Fruit fly (Drosophila melanogaster) whole organism, embryonic: ENCODE measurements around the gene CG7379.

Experiments
- Bdp1 ChIP-seq: fragments of 200-800 bp; sonication (Bioruptor generic); optimal IDR thresholded peaks from 3 replicates; lab custom pipeline; 2016; ENCODE audit warnings: missing biosample characterization, missing genetic modification characterization
- CG10366 ChIP-seq: fragments of 200-800 bp; sonication (Bioruptor generic); IDR thresholded peaks from 2 replicates; pipeline ENCODE4 v1.3.6; 2022; ENCODE audit warnings: missing biosample characterization, missing genetic modification characterization
- CG11247 ChIP-seq: fragments of 200-800 bp; sonication (Bioruptor generic); IDR thresholded peaks from 2 replicates; pipeline ENCODE4 v1.3.6; 2022; ENCODE audit warnings: missing biosample characterization, missing genetic modification characterization
- CG12219 ChIP-seq: fragments of 200-800 bp; sonication (Bioruptor generic); optimal IDR thresholded peaks from 3 replicates; lab custom pipeline; 2018; ENCODE audit warnings: missing biosample characterization, mild to moderate bottlenecking, missing genetic modification characterization
- CG12299 ChIP-seq: fragments of 200-800 bp; sonication (Bioruptor generic); optimal IDR thresholded peaks from 2 replicates; lab custom pipeline; 2018; ENCODE audit warnings: missing biosample characterization, mild to moderate bottlenecking, missing genetic modification characterization
- CG14014 ChIP-seq: fragments of 200-800 bp; sonication (Bioruptor generic); IDR thresholded peaks from 2 replicates; pipeline ENCODE4 v1.3.6; 2022; ENCODE audit warnings: missing biosample characterization, missing genetic modification characterization
- CG17612 ChIP-seq: fragments of 200-800 bp; sonication (Bioruptor generic); IDR thresholded peaks from 2 replicates; pipeline ENCODE4 v1.3.6; 2022; ENCODE audit warnings: missing biosample characterization, missing genetic modification characterization
- CG3407 ChIP-seq: fragments of 200-800 bp; sonication (Bioruptor generic); optimal IDR thresholded peaks from 2 replicates; lab custom pipeline; 2018; ENCODE audit warnings: missing biosample characterization, mild to moderate bottlenecking, missing genetic modification characterization
- CG3726 ChIP-seq: fragments of 200-800 bp; sonication (Bioruptor generic); IDR thresholded peaks from 3 replicates; pipeline ENCODE4, ENCODE4 v1.3.6; 2022; ENCODE audit warnings: missing biosample characterization, missing genetic modification characterization
- CG6175 ChIP-seq: fragments of 200-800 bp; sonication (Bioruptor generic); IDR thresholded peaks from 3 replicates; pipeline ENCODE4 v1.3.6; 2022; ENCODE audit warnings: missing biosample characterization, missing genetic modification characterization
- CG6689 ChIP-seq: fragments of 200-800 bp; sonication (Bioruptor generic); IDR thresholded peaks from 2 replicates; pipeline ENCODE4 v1.3.6; 2022; ENCODE audit warnings: missing biosample characterization, missing genetic modification characterization
- CG7357 ChIP-seq: fragments of 200-800 bp; sonication (Bioruptor generic); IDR thresholded peaks from 3 replicates; pipeline ENCODE4 v1.3.6; 2022; ENCODE audit warnings: missing biosample characterization, missing genetic modification characterization
- CG8765 ChIP-seq: fragments of 200-800 bp; sonication (Bioruptor generic); IDR thresholded peaks from 2 replicates; pipeline ENCODE4 v1.3.6; 2022; ENCODE audit warnings: missing biosample characterization, missing genetic modification characterization
- CG9797 ChIP-seq: fragments of 200-800 bp; sonication (Bioruptor generic); optimal IDR thresholded peaks from 3 replicates; lab custom pipeline; 2018; ENCODE audit warnings: missing biosample characterization, mild to moderate bottlenecking, missing genetic modification characterization
- Chrac-16 ChIP-seq: fragments of 200-800 bp; sonication (Bioruptor generic); optimal IDR thresholded peaks from 3 replicates; lab custom pipeline; 2016; ENCODE audit warnings: missing biosample characterization, missing genetic modification characterization
- Dek ChIP-seq: fragments of 200-800 bp; sonication (Bioruptor generic); optimal IDR thresholded peaks from 3 replicates; lab custom pipeline; 2019; ENCODE audit warnings: missing biosample characterization, mild to moderate bottlenecking, missing genetic modification characterization, moderate library complexity
- Dip2 ChIP-seq: fragments of 200-800 bp; sonication (Bioruptor generic); IDR thresholded peaks from 2 replicates; pipeline ENCODE4 v1.3.6; 2022; ENCODE audit warnings: missing biosample characterization, missing genetic modification characterization
- Dip3 ChIP-seq: fragments of 200-800 bp; sonication (Bioruptor generic); optimal IDR thresholded peaks from 3 replicates; lab custom pipeline; 2016; ENCODE audit warnings: missing biosample characterization, missing genetic modification characterization
- Fer2 ChIP-seq: fragments of 200-800 bp; sonication (Bioruptor generic); optimal IDR thresholded peaks from 2 replicates; lab custom pipeline; 2018; ENCODE audit warnings: missing biosample characterization, mild to moderate bottlenecking, missing genetic modification characterization, moderate library complexity
- Gsc ChIP-seq: fragments of 200-800 bp; sonication (Bioruptor generic); IDR thresholded peaks from 2 replicates; pipeline ENCODE4 v1.3.6; 2022; ENCODE audit warnings: missing biosample characterization, missing genetic modification characterization
- Lim3 ChIP-seq: fragments of 200-800 bp; sonication (Bioruptor generic); IDR thresholded peaks from 2 replicates; pipeline ENCODE4 v1.3.6; 2022; ENCODE audit warnings: missing biosample characterization, missing genetic modification characterization
- Mad ChIP-seq: fragments of 200-800 bp; sonication (Bioruptor generic); optimal IDR thresholded peaks from 2 replicates; lab custom pipeline; 2016; ENCODE audit warnings: missing biosample characterization, missing genetic modification characterization
- NK7.1 ChIP-seq: fragments of 200-800 bp; sonication (Bioruptor generic); optimal IDR thresholded peaks from 3 replicates; lab custom pipeline; 2016; ENCODE audit warnings: missing biosample characterization, missing genetic modification characterization
- Nf-YB ChIP-seq: fragments of 200-800 bp; sonication (Bioruptor generic); optimal IDR thresholded peaks from 3 replicates; lab custom pipeline; 2019; ENCODE audit warnings: missing biosample characterization, mild to moderate bottlenecking, missing genetic modification characterization, moderate library complexity
- Sox100B ChIP-seq: fragments of 200-800 bp; sonication (Bioruptor generic); optimal IDR thresholded peaks from 3 replicates; lab custom pipeline; 2018; ENCODE audit warnings: missing biosample characterization, mild to moderate bottlenecking, missing genetic modification characterization
- Taf1 ChIP-seq: fragments of 200-800 bp; sonication (Bioruptor generic); IDR thresholded peaks from 2 replicates; pipeline ENCODE4 v1.3.6; 2022; ENCODE audit warnings: missing biosample characterization, missing genetic modification characterization
- Xbp1 ChIP-seq: fragments of 200-800 bp; sonication (Bioruptor generic); optimal IDR thresholded peaks from 3 replicates; lab custom pipeline; 2016; ENCODE audit warnings: missing biosample characterization, mild to moderate bottlenecking, missing genetic modification characterization
- YL-1 ChIP-seq: fragments of 200-800 bp; sonication (Bioruptor generic); optimal IDR thresholded peaks from 3 replicates; lab custom pipeline; 2017; ENCODE audit warnings: missing biosample characterization, mild to moderate bottlenecking, missing genetic modification characterization
- bowl ChIP-seq: fragments of 200-800 bp; sonication (Bioruptor generic); IDR thresholded peaks from 2 replicates; pipeline ENCODE4 v1.3.6; 2022; ENCODE audit warnings: missing biosample characterization, missing genetic modification characterization
- cato ChIP-seq: fragments of 200-800 bp; sonication (Bioruptor generic); optimal IDR thresholded peaks from 2 replicates; lab custom pipeline; 2016; ENCODE audit warnings: missing biosample characterization, missing genetic modification characterization, borderline replicate concordance
- caup ChIP-seq: fragments of 200-800 bp; sonication (Bioruptor generic); optimal IDR thresholded peaks from 3 replicates; lab custom pipeline; 2017; ENCODE audit warnings: missing biosample characterization, mild to moderate bottlenecking, missing genetic modification characterization, moderate library complexity; ENCODE audit not compliant: severe bottlenecking
- chm ChIP-seq: fragments of 200-800 bp; sonication (Bioruptor generic); IDR thresholded peaks from 2 replicates; pipeline ENCODE4 v1.3.6; 2022; ENCODE audit warnings: missing biosample characterization, missing genetic modification characterization
- crp ChIP-seq, 2 experiments: fragments of 200-800 bp; sonication (Bioruptor generic); optimal IDR thresholded peaks; 2 replicates in 1 of 2; 3 replicates in 1 of 2; lab custom pipeline; 2017; ENCODE audit warnings: missing biosample characterization in 2 of 2, missing genetic modification characterization in 2 of 2, mild to moderate bottlenecking in 1 of 2, moderate library complexity in 1 of 2
- cwo ChIP-seq: fragments of 200-800 bp; sonication (Bioruptor generic); optimal IDR thresholded peaks from 3 replicates; lab custom pipeline; 2017; ENCODE audit warnings: missing biosample characterization, missing genetic modification characterization, mild to moderate bottlenecking, moderate library complexity, missing genetic modification reagents
- dan ChIP-seq: fragments of 200-800 bp; sonication (Bioruptor generic); IDR thresholded peaks from 2 replicates; pipeline ENCODE4 v1.3.6; 2022; ENCODE audit warnings: missing biosample characterization, missing genetic modification characterization
- dm ChIP-seq: fragments of 200-800 bp; sonication (Bioruptor generic); optimal IDR thresholded peaks from 3 replicates; lab custom pipeline; 2016; ENCODE audit warnings: missing biosample characterization, missing genetic modification characterization
- exex ChIP-seq: fragments of 200-800 bp; sonication (Bioruptor generic); optimal IDR thresholded peaks from 4 replicates; lab custom pipeline; 2018; ENCODE audit warnings: missing biosample characterization, mild to moderate bottlenecking, missing genetic modification characterization, moderate library complexity
- fd3F ChIP-seq: fragments of 200-800 bp; sonication (Bioruptor generic); optimal IDR thresholded peaks from 2 replicates; lab custom pipeline; 2018; ENCODE audit warnings: missing biosample characterization, mild to moderate bottlenecking, missing genetic modification characterization, moderate library complexity
- fu2 ChIP-seq: fragments of 200-800 bp; sonication (Bioruptor generic); optimal IDR thresholded peaks from 2 replicates; lab custom pipeline; 2016; ENCODE audit warnings: missing biosample characterization, missing genetic modification characterization
- mam ChIP-seq: fragments of 200-800 bp; sonication (Bioruptor generic); optimal IDR thresholded peaks from 3 replicates; lab custom pipeline; 2016; ENCODE audit warnings: missing biosample characterization, missing genetic modification characterization
- pfk ChIP-seq: fragments of 200-800 bp; sonication (Bioruptor generic); optimal IDR thresholded peaks from 2 replicates; lab custom pipeline; 2018; ENCODE audit warnings: missing biosample characterization, mild to moderate bottlenecking, missing genetic modification characterization, moderate library complexity
- phol ChIP-seq: fragments of 200-800 bp; sonication (Bioruptor generic); optimal IDR thresholded peaks from 3 replicates; lab custom pipeline; 2018; ENCODE audit warnings: missing biosample characterization, mild to moderate bottlenecking, missing genetic modification characterization, moderate library complexity
- stc ChIP-seq: fragments of 200-800 bp; sonication (Bioruptor generic); IDR thresholded peaks from 2 replicates; pipeline ENCODE4 v1.3.6; 2022; ENCODE audit warnings: missing biosample characterization, missing genetic modification characterization
- sug ChIP-seq: fragments of 200-800 bp; optimal IDR thresholded peaks from 2 replicates; lab custom pipeline; 2019; ENCODE audit warnings: missing biosample characterization, mild to moderate bottlenecking, missing genetic modification characterization, moderate library complexity
- tgo ChIP-seq: fragments of 200-800 bp; sonication (Bioruptor generic); IDR thresholded peaks from 3 replicates; pipeline ENCODE4 v1.3.6; 2022; ENCODE audit warnings: missing biosample characterization, missing genetic modification characterization
- trh ChIP-seq: fragments of 200-800 bp; sonication (Bioruptor generic); optimal IDR thresholded peaks from 2 replicates; lab custom pipeline; 2016; ENCODE audit warnings: missing biosample characterization, missing genetic modification characterization
- tup ChIP-seq: fragments of 200-800 bp; sonication (Bioruptor generic); optimal IDR thresholded peaks from 2 replicates; lab custom pipeline; 2016; ENCODE audit warnings: missing biosample characterization, mild to moderate bottlenecking, missing genetic modification characterization, moderate library complexity
- twi ChIP-seq: fragments of 200-800 bp; optimal IDR thresholded peaks from 2 replicates; lab custom pipeline; 2019; ENCODE audit warnings: missing biosample characterization, mild to moderate bottlenecking, missing genetic modification characterization, moderate library complexity
- vfl ChIP-seq: fragments of 200-800 bp; sonication (Bioruptor generic); optimal IDR thresholded peaks from 2 replicates; lab custom pipeline; 2016; ENCODE audit warnings: missing biosample characterization, missing genetic modification characterization
- vnd ChIP-seq: fragments of 200-800 bp; sonication (Bioruptor generic); IDR thresholded peaks from 3 replicates; pipeline ENCODE4 v1.3.6; 2022; ENCODE audit warnings: missing biosample characterization, missing genetic modification characterization; ENCODE audit not compliant: partially characterized antibody
- vvl ChIP-seq: fragments of 200-800 bp; sonication (Bioruptor generic); IDR thresholded peaks from 2 replicates; pipeline ENCODE4 v1.3.6; 2022; ENCODE audit warnings: missing biosample characterization, missing genetic modification characterization

CG7379 gene

DNA sequence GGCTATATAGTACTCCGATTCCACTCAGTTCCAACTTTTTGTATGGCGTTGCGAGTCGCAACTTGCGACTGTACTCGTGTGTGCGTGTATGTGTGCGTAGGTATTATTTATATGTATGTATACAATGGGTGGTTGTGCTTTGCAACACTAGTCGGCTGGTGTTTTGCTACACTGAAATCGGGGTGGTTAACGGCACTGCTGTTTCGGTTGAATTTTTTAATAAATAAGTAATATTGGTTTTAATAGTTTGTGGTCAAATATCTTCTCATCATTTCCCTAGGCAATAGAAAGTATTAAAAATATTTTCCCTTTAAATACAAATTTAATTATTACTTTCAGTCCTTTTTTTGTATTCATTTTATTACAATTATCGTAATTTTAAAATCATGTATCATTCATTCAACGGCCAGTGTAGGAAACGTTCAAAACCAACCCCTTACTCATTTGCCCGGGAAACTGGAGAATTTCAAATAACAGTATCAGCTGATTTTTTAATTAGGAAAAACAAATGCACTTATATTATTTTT, at the start of gene CG7379 (continued):
- peak; percentile 57 for TF ChIP-seq Fer2 (tag; lab: Kevin White, UChicago)
- TF ChIP-seq dm, result peak; percentile 65
- peak; percentile 78 for TF ChIP-seq tgo
- peak in 1 of 2 experiments; percentile 76 for TF ChIP-seq crp (GFP tag; optimal IDR thresholded peaks at IDR 0.05; lab: Kevin White, UChicago)
- TF ChIP-seq Xbp1 (GFP tag; lab: Kevin White, UChicago), result peak; percentile 88
- TF ChIP-seq Dip2 (GFP tag; lab: Robert Waterston, UW), result no peak
- TF ChIP-seq bowl, result no peak
- TF ChIP-seq mam (GFP tag; lab: Kevin White, UChicago), result peak; percentile 89
- peak; percentile 83 for TF ChIP-seq cato (GFP tag; lab: Kevin White, UChicago)
- TF ChIP-seq CG6175 (GFP tag; lab: Robert Waterston, UW), result peak; percentile 71; the same call in 1 of the 3 replicates
- peak; percentile 45 for TF ChIP-seq CG8765 (GFP tag; lab: Robert Waterston, UW)
- TF ChIP-seq CG10366 (GFP tag; lab: Robert Waterston, UW), result peak; percentile 73
- no peak for TF ChIP-seq CG3726
- peak; percentile 81 for TF ChIP-seq phol (tag; lab: Kevin White, UChicago)
- TF ChIP-seq stc, result no peak
- peak; percentile 22 for TF ChIP-seq Nf-YB (GFP tag; lab: Kevin White, UChicago)
- TF ChIP-seq pfk, result peak; percentile 51
- TF ChIP-seq sug, result peak; percentile 84
- TF ChIP-seq CG3407 (GFP tag; lab: Kevin White, UChicago), result peak; percentile 72
- TF ChIP-seq fu2 (GFP tag; lab: Kevin White, UChicago), result peak; percentile 91
- 0 out of 3 replicates have a peak, but pooled peaks have one; percentile 33 for TF ChIP-seq CG7357 (GFP tag; lab: Robert Waterston, UW)
- peak; percentile 59 for TF ChIP-seq twi (tag; lab: Kevin White, UChicago)
- TF ChIP-seq trh (GFP tag; lab: Kevin White, UChicago), result peak; percentile 41
- peak; percentile 93 for TF ChIP-seq Dip3 (GFP tag; lab: Kevin White, UChicago)
- TF ChIP-seq exex, result peak; percentile 62
- no peak for TF ChIP-seq CG17612 (GFP tag; lab: Robert Waterston, UW)
- no peak for TF ChIP-seq vnd
- TF ChIP-seq tup (GFP tag; lab: Kevin White, UChicago), result peak; percentile 86
- no peak for TF ChIP-seq dan (GFP tag; lab: Robert Waterston, UW)
- TF ChIP-seq caup, result peak; percentile 93
- TF ChIP-seq Lim3, result no peak; the same call in 1 of the 2 replicates
- peak; percentile 3 for TF ChIP-seq CG12219 (GFP tag; lab: Kevin White, UChicago)
- peak; percentile 96 for TF ChIP-seq YL-1
- TF ChIP-seq Sox100B (GFP tag; lab: Kevin White, UChicago), result peak; percentile 80
- TF ChIP-seq CG12299, result peak; percentile 50
- TF ChIP-seq Chrac-16 (GFP tag; lab: Kevin White, UChicago), result peak; percentile 85
- TF ChIP-seq cwo, result peak; percentile 69
- peak; percentile 83 for TF ChIP-seq Mad (GFP tag; lab: Kevin White, UChicago)
- peak; percentile 30 for TF ChIP-seq NK7.1
- TF ChIP-seq CG9797 (GFP tag; lab: Kevin White, UChicago), result peak; percentile 49
- TF ChIP-seq fd3F (GFP tag; lab: Kevin White, UChicago), result peak; percentile 67
- TF ChIP-seq CG11247, result peak; percentile 92
- TF ChIP-seq CG6689 (GFP tag; lab: Robert Waterston, UW), result peak; percentile 60
- TF ChIP-seq Dek (tag; lab: Kevin White, UChicago), result peak; percentile 40
- no peak for TF ChIP-seq Gsc (GFP tag; lab: Robert Waterston, UW)
- peak; percentile 74 for TF ChIP-seq CG14014 (GFP tag; lab: Robert Waterston, UW)
- no peak; the same call in 1 of the 2 replicates for TF ChIP-seq chm (GFP tag; lab: Robert Waterston, UW)
- TF ChIP-seq Taf1 (GFP tag; lab: Robert Waterston, UW), result peak; percentile 72
- peak; percentile 71 for TF ChIP-seq Bdp1 (GFP tag; lab: Kevin White, UChicago)
- peak; percentile 90 for TF ChIP-seq vvl
- TF ChIP-seq vfl, result peak; percentile 91
